Worm (Caenorhabditis elegans): ENCODE results near the gene lgc-53.
A peak's percentile ranks its signal among the peaks of the same experiment; 100 is the strongest.

Gene lgc-53

DNA sequence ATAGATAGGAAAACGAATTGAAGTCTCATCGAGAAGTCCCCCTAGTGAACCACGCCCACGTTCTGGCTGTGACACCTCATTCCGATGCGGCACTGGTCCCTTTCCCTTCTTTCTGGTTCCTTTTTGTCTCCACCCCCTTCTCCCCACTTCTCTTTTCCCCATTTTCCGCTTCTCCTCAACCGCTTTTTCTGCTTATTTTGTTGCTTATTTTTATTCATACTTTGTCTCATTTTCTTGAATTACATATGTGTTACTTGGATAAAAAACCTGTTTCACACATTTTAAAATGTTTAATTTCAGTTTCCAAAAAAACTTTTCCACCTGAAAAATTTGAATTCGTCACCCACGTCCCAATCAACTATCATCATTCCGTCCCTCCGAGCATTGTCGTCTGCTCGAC, at the start of gene lgc-53:
Gene lgc-53, plus strand, starts transcription at position 301 of the 400 bp plus-strand sequence.
- TF ChIP-seq lsy-2 (tag; optimal IDR thresholded peaks at IDR 0.05) = no peak
- no peak for TF ChIP-seq rbr-2 (tag; optimal IDR thresholded peaks at IDR 0.05)
- no peak for TF ChIP-seq dmd-6 (GFP tag; IDR thresholded peaks at IDR 0.05)
- TF ChIP-seq D1046.2 (GFP tag; IDR thresholded peaks at IDR 0.05) = no peak
- no peak for TF ChIP-seq arid-1 (GFP tag; conservative IDR thresholded peaks at IDR 0.05)
- TF ChIP-seq Y5F2A.4 (GFP tag; optimal IDR thresholded peaks at IDR 0.05) = no peak
- TF ChIP-seq ZK546.5 (tag; optimal IDR thresholded peaks at IDR 0.05) = no peak
- no peak for TF ChIP-seq tag-97 (GFP tag; IDR thresholded peaks at IDR 0.05)
- TF ChIP-seq nhr-28 (tag; optimal IDR thresholded peaks at IDR 0.05) = no peak
- TF ChIP-seq daf-12 (tag; optimal IDR thresholded peaks at IDR 0.05) = no peak
- TF ChIP-seq ceh-44 (GFP tag; IDR thresholded peaks at IDR 0.05) = no peak
- no peak for TF ChIP-seq pha-4 (GFP tag; IDR thresholded peaks at IDR 0.05)
- TF ChIP-seq pha-4 (tag; optimal IDR thresholded peaks at IDR 0.05) = no peak

DNA sequence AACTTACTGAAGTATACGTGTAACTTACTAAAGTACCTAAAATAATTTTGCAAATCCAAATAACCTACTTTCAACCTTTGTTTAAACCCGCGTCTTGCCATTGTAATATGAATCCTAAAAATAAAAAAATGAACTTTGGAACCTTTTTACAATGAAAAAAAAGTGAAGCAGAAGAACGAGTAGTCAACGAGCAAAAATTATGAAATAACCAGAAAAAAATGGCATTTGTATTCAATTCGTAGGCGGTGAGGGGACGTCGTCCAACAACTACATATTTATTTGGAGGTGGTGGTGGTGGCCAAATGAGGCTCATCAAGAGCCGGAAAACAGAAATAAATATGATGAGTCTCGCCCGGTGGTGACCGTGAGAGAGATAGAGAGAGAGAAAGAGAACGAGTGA, 48.8 kb upstream of the lgc-53 start, which contains the start of gene F43B10.1:
Gene F43B10.1, minus strand, starts transcription at position 101 of the 400 bp plus-strand sequence.
- TF ChIP-seq tra-1 (GFP tag; IDR thresholded peaks at IDR 0.05) (no peak), unc-62 (GFP tag; optimal IDR thresholded peaks at IDR 0.05 in 1 of 2) (peak in 1 of 2 experiments; percentile 71), unc-62 (tag; optimal IDR thresholded peaks at IDR 0.05) (no peak)

DNA sequence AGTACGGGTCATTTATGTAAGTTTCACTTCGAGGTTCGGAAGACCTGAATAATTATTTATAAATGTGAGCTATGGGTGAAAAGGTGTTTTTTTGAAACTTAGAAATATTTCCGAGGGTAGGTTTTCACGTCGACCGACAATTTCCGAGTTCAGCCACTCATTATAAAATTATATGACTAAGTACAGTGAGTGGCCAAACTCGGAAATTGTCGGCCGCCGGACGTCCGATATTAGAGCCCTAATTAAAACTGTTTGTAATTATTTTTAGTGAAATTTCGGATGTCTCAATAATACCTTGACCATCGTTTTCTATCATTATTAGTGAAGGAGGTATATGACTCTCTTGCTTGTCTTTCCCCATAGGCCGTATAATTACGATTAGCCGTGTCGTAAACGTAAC, 44.0 kb upstream of the lgc-53 start:
- TF ChIP-seq nhr-77 (tag; optimal IDR thresholded peaks at IDR 0.05) = no peak
- no peak for TF ChIP-seq lin-38 (GFP tag; IDR thresholded peaks at IDR 0.05)
- TF ChIP-seq fos-1 (tag; optimal IDR thresholded peaks at IDR 0.05) = no peak
- TF ChIP-seq dmd-8 (GFP tag; IDR thresholded peaks at IDR 0.05) = no peak
- no peak for TF ChIP-seq mep-1 (tag; optimal IDR thresholded peaks at IDR 0.05)
- TF ChIP-seq mes-2 (tag; optimal IDR thresholded peaks at IDR 0.05; ENCODE audit: poor library complexity, severe bottlenecking) = no peak
- no peak for TF ChIP-seq Y5F2A.4 (GFP tag; optimal IDR thresholded peaks at IDR 0.05)
- no peak for TF ChIP-seq ztf-7 (tag; optimal IDR thresholded peaks at IDR 0.05)
- TF ChIP-seq zag-1 (tag; optimal IDR thresholded peaks at IDR 0.05) = no peak
- no peak for TF ChIP-seq lin-29 (GFP tag; IDR thresholded peaks at IDR 0.05)

DNA sequence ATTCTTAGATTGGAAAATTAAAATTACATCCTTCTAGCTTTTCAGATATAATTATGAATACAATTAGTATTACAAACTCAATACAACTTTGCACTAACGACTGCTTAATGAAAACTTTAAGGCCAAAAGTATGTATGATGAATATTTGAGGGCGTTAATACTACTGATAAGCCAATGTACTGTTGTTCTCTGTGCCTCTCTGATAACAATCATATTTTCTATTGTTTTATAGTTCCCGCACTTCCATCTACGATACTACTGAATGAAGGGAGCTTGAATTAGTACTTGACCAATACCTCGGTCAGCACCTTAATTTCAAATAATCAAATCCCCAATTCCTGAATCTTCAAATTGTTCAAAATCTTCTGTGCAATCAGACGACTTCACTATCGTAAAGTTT, 42.4 kb upstream of the lgc-53 start:
- TF ChIP-seq pqm-1 (tag; optimal IDR thresholded peaks at IDR 0.05) (peak; percentile 55), snpc-1.2 (GFP tag; IDR thresholded peaks at IDR 0.05) (no peak), madf-9 (GFP tag; conservative IDR thresholded peaks at IDR 0.05) (no peak), set-16 (GFP tag; IDR thresholded peaks at IDR 0.05) (no peak), Y5F2A.4 (GFP tag; optimal IDR thresholded peaks at IDR 0.05) (no peak), attf-4 (tag; optimal IDR thresholded peaks at IDR 0.05) (no peak), ceh-32 (tag; optimal IDR thresholded peaks at IDR 0.05; ENCODE audit: poor library complexity) (no peak), rbr-2 (tag; optimal IDR thresholded peaks at IDR 0.05) (no peak), nhr-28 (tag; optimal IDR thresholded peaks at IDR 0.05) (peak; percentile 60), zip-11 (GFP tag; IDR thresholded peaks at IDR 0.05) (no peak), mes-2 (tag; optimal IDR thresholded peaks at IDR 0.05; ENCODE audit: poor library complexity, severe bottlenecking) (no peak), egl-27 (tag; optimal IDR thresholded peaks at IDR 0.05) (no peak), fkh-10 (GFP tag; optimal IDR thresholded peaks at IDR 0.05) (no peak), lim-7 (GFP tag; IDR thresholded peaks at IDR 0.05) (no peak), zip-2 (tag; optimal IDR thresholded peaks at IDR 0.05) (no peak), F10B5.3 (tag; optimal IDR thresholded peaks at IDR 0.05) (no peak), nhr-102 (tag; optimal IDR thresholded peaks at IDR 0.05) (no peak), hlh-30 (tag; optimal IDR thresholded peaks at IDR 0.05; ENCODE audit: insufficient read depth) (no peak), php-3 (GFP tag; IDR thresholded peaks at IDR 0.05) (0 out of 2 replicates have a peak, but pooled peaks have one; percentile 40), dmd-6 (GFP tag; IDR thresholded peaks at IDR 0.05) (peak; percentile 22; the same call in 1 of the 2 replicates), nhr-77 (tag; optimal IDR thresholded peaks at IDR 0.05) (no peak), ztf-11 (tag; optimal IDR thresholded peaks at IDR 0.05) (no peak), ces-1 (GFP tag; optimal IDR thresholded peaks at IDR 0.05) (no peak), lir-3 (tag; optimal IDR thresholded peaks at IDR 0.05) (no peak), daf-16 (GFP tag; optimal IDR thresholded peaks at IDR 0.05) (no peak), daf-16 (tag; optimal IDR thresholded peaks at IDR 0.05) (peak; percentile 47), dve-1 (tag; optimal IDR thresholded peaks at IDR 0.05; ENCODE audit: insufficient read depth) (peak; percentile 13), mxl-3 (GFP tag; optimal IDR thresholded peaks at IDR 0.05) (no peak)
